Fruit fly (Drosophila melanogaster) ovary, adult (tissue): Measurements from ENCODE around the gene CG33189.
A peak's percentile ranks its signal among the peaks of the same experiment; 100 is the strongest.

Experiments used
- CG17801 ChIP-seq: fragments of 200-800 bp; optimal IDR thresholded peaks from 2 replicates; lab custom pipeline; 2019; ENCODE audit warnings: missing biosample characterization, mild to moderate bottlenecking, missing genetic modification characterization, moderate library complexity; ENCODE audit not compliant: partially characterized antibody

CG33189 gene

DNA sequence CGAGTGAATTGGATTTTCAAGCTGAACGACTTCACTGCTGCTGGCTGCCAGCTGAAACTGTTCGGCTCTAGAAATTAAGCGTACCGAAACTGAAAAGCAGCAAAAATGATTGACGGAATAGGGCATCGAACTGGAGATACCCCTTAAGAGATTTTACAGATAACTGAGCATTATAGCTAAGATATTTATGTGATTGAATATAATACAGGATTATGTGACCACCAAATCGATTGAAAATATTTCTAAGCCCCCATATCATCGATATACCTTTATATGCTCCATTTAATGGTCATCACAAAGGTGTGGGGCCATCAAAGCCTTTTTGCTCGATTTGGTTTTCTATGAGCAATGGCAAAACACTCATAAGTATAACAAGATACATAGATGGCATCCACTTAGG, 4.2 kb upstream of the CG33189 start:
- no peak for TF ChIP-seq CG17801

DNA sequence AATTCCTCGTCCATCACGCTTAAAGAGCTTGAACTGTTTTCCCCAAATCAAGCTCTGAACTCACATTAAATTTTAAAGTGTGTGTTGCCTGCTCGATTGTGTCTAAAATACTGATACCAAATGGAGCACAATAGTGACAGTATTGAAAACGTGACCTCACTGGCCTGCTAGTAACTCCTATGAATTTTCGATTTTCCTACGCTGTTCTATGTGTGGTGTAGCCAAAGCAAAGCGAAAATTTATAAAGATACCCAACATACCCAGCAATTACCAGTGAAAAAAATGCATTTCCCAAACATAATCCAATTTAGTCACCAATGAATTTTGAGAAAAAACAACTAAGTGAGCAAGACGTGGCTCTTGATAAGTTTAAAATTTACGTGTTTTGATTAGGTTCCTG, 766 bp downstream of the CG33189 start, which contains the start of gene CG33191:
TSS of gene CG33191 (minus strand) at position 101 of the 400 bp plus-strand sequence.
- no peak for TF ChIP-seq CG17801

DNA sequence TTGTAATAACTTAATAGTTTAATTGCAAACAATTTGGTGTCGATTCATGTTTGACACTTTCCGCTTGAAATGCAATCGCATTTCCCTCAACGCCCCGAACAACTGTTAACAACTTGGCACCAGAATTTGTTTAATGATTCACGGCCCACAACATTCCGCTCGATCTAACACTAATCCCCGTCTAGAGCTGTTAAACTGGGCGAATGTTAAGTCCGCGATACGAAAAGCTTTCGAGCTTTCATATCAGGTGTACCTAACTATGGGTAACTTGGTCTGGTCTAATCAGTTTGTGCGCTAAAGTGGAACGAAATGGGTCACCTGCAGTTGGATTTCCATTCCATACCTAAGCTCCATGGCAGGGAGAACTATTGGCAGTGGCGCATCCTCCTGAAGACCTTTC, 7.5 kb downstream of the CG33189 start, which contains the start of gene CG34301:
TSS of gene CG34301 (plus strand) at position 301 of the 400 bp plus-strand sequence.
- no peak for TF ChIP-seq CG17801

DNA sequence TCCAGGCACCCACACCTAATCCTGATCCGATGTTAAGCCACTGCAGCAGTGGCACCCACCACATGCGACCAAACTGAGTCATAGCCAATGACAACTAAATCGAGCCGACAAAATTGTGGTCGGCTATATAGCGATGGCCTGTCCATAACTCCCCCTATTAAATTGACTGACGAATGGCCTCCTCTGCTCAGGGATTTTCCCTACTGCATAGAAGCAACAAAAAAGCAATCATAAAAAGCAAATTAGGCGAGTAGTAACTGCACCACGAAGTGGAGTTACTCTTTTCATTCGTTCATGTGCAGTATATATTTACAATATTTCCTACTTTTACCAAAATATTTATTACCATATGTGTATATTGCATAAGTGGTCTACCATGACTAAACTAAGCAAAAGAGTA, 8.0 kb downstream of the CG33189 start, which contains the start of gene CG13318:
TSS of gene CG13318 (minus strand) at position 101 of the 400 bp plus-strand sequence.
- no peak for TF ChIP-seq CG17801

DNA sequence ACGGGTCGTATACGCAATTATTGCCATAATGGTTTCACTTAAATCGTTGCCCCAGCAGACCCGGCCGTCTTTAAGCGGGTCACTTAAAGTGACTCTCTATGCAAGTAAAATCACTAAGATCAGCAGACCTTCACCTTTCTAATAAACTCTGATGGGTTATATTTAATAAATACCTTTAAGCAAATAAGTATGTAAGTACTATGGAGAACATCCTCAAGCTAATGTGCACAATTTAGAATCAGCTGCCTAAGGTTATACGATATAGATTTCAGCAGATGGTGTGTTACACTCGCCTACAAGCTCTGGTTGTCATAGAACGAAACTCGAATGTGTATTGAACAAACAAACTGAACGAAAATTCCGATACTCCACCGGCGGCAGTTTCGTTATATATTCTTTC, 11.5 kb downstream of the CG33189 start, which contains the start of gene CG8236:
TSS of gene CG8236 (plus strand) at position 301 of the 400 bp plus-strand sequence.
- no peak for TF ChIP-seq CG17801

DNA sequence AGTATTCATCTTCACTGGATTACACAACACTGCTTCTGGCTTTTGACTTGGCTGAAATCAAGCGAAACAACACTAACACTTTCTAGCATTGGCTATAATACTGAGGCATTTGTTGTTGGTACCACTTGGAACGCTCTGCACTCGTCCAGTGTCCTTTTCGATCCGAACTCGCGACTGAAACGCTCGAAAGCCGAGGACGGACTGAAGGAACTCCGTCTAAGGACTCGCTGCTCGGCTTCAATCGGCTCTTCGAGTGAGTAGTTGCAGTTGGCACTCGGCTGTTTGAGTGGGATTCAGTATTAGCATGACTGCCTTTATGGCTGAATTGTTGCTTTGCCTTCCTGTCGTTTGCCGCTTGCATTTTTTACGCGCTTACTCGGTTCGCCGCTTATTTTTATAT, 12.6 kb downstream of the CG33189 start, which contains the start of the genes CG34135 and CG11768:
TSS of gene CG34135 (minus strand) at position 194 of the 400 bp plus-strand sequence.
TSS of gene CG11768 (minus strand) at position 203 of the 400 bp plus-strand sequence.
- TF ChIP-seq CG17801: no peak

DNA sequence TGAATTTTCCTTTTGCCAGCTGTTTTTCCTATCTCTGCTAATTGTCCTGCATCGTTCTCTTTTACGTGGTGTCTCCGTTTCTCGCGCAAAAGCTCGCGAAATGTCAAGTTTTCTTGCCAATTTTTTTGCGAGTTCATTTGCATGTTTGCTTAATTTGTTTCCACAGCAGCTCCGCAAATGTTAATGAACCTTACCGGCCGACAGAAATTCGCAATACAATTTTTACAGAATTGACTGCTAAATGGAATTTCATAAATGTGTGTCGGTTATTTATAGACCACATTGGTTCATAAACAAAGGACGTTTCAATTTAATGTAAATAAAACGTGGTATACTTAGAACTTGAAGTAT, 31.8 kb downstream of the CG33189 start:
- TF ChIP-seq CG17801: no peak

DNA sequence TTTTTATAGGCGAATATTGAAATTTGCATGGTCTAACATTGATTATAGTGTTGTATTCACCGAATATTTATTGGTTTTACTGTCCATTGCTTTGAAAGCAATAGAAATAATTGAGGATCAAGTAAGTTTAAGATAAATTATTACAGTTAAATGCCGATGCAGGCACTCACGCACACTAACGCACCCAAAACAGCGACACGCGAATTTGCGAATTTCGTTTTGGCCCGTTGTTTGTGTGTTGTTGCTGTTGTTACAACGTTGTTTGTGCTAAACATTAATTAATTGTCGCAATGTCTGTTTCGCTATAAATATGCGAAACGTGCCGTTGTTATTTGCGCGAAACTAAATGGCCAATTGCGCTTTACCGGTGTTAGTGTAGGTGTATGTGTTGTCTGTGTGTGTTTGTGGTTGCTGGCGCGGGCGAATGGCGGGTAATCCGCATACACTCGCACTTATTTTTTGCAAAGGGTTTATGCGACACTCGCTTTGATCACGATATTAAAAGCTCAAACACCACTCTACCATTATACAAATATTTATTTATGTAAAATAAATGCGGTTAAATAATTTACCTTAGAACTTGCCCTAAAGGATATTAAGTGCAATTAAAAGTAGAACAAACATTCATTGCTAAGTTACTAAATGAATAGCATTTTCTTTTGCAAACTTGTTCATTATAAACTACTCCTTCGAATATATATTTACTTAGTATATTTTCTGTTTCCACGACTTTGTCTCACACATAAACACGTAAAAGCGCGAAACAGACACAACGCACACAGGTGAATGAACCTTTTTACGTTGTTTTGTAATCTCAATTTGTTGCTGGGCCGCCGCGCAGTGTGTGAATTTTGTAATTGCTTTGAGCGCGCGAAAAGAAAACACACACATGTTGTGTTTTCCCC, 32.5 kb downstream of the CG33189 start:
- peak; percentile 91 for TF ChIP-seq CG17801

dm6 chr3R:8747134-8747870, 33.3 kb downstream of the CG33189 start, which contains the start of the genes CG9801 and Nasp:
TSS of gene CG9801 (minus strand) at chr3R:8747675.
TSS of gene Nasp (plus strand) at chr3R:8747798.
- TF ChIP-seq CG17801: no peak

dm6 chr3R:8746354-8746753, 34.2 kb downstream of the CG33189 start:
- peak; percentile 78 for TF ChIP-seq CG17801

DNA sequence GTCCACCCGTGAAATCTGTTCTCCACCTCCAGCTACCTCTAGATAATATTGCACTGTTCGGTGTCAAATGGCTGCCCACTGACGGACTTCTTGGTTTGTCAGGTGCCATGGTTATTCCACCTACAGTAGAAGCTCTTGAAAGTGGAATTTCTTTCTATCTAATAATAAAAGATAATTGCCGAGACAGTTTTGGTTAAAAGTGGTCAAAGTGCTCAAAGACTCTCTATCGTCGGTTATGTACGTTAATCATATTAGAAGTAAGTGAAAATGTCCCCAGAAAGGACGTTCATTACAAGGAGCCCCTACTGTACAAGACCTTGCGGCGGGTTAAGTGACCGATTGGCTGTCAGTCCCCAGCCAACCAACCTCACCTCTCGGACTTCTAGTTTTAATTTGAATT, 36.4 kb downstream of the CG33189 start:
- peak; percentile 38 for TF ChIP-seq CG17801

dm6 chr3R:8742661-8743060, 37.9 kb downstream of the CG33189 start:
- no peak for TF ChIP-seq CG17801

DNA sequence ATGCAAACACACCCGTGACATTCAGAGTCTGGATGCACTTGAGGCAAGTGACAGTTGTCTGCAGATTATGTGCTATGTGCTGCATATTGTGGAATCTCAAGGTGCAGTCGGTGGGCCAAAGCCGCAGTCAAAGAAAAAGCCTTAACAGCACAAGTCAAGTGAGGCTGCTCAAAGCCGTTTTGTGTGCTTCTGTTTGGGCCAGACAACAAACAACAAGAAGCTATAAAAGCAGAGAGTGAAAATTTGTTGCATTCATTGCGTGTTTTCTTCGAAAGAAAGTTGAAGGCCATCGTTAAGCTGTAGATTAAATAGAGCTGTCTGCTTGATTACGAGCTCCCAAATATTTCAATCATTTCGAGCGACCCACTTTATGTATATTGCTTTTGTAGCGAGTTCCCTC, 38.6 kb downstream of the CG33189 start:
- TF ChIP-seq CG17801: no peak

dm6 chr3R:8741248-8741647, 39.3 kb downstream of the CG33189 start:
- TF ChIP-seq CG17801: no peak

DNA sequence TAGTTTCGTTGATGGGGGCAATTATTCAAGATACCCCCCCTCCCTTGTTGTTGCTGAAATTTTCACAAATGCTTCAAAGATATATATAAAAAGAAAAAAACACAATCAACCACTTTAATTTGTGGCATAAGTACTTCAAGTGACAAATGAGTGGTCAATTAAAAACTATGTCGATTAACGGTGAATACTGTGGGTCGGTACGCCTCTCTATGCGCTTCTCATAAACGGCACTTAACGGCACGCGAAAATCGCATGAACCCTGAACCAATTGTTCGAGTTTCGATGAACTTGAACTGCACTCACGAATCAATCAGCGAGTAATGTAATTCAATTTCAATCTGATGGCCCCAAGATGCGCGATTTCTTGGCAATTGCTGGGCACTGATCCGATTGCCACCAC, 40.5 kb downstream of the CG33189 start:
- no peak for TF ChIP-seq CG17801

dm6 chr3R:8739161-8739783, 41.3 kb downstream of the CG33189 start:
- TF ChIP-seq CG17801: no peak
